Worm (Caenorhabditis elegans): ENCODE results near the gene pcp-5.

- no peak for TF ChIP-seq blmp-1 (tag; optimal IDR thresholded peaks at IDR 0.05)
- no peak for TF ChIP-seq mep-1 (tag; optimal IDR thresholded peaks at IDR 0.05)
- TF ChIP-seq elt-3 (tag; optimal IDR thresholded peaks at IDR 0.05): no peak
- no peak for TF ChIP-seq ztf-11 (tag; optimal IDR thresholded peaks at IDR 0.05)
- TF ChIP-seq sem-2 (GFP tag; optimal IDR thresholded peaks at IDR 0.05): no peak
- no peak for TF ChIP-seq unc-120 (tag; optimal IDR thresholded peaks at IDR 0.05; ENCODE audit: poor library complexity, severe bottlenecking)
- no peak for TF ChIP-seq snpc-4 (tag; optimal IDR thresholded peaks at IDR 0.05)
- TF ChIP-seq nhr-76 (tag; optimal IDR thresholded peaks at IDR 0.05): no peak
- TF ChIP-seq lin-13 (tag; optimal IDR thresholded peaks at IDR 0.05): no peak
Measured at ce11 chrIII:7941417-7941816, 34.0 kb upstream of the pcp-5 start, which contains the start of gene kle-2.
